Fruit fly (Drosophila melanogaster): ENCODE measurements around the gene CG13051.

DNA sequence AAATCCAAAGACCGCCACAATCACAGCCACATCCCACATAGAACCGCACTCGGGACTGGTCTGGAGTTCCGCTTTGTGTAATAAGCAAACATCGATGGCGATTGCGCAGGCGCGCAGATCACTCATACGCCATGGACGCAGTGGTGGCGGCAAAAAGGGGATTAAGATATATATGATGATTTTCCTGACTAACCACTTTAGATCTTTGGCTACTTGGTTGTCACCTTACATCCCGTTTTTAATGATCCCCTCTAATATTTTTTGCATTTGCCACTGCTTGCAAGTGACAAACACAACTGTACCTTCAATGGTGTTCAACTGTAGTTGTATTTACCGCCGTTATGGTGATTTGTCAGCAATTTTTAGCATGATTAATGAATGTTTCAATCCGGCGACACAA, 45.1 kb upstream of the CG13051 start:
- TF ChIP-seq Hr51 (GFP tag; optimal IDR thresholded peaks at IDR 0.05), result no peak
- TF ChIP-seq CG1647 (GFP tag; optimal IDR thresholded peaks at IDR 0.05), result no peak
- no peak for TF ChIP-seq grau (tag; optimal IDR thresholded peaks at IDR 0.05)
- no peak for TF ChIP-seq CG13123 (GFP tag; optimal IDR thresholded peaks at IDR 0.05)
- peak; percentile 10 for TF ChIP-seq CG15269 (tag; optimal IDR thresholded peaks at IDR 0.05)
- TF ChIP-seq kni (GFP tag; optimal IDR thresholded peaks at IDR 0.05), result no peak
- TF ChIP-seq Doc3 (GFP tag; IDR thresholded peaks at IDR 0.05; ENCODE audit: partially characterized antibody), result no peak
- no peak for TF ChIP-seq CG7786 (GFP tag; optimal IDR thresholded peaks at IDR 0.05)
- no peak for TF ChIP-seq trh (GFP tag; optimal IDR thresholded peaks at IDR 0.05)
- TF ChIP-seq CG15479 (GFP tag; optimal IDR thresholded peaks at IDR 0.05), result no peak

Measured in whole organism, embryonic.